Worm (Caenorhabditis elegans): ENCODE measurements around the gene H40L08.9.

- TF ChIP-seq ceh-31 (tag; optimal IDR thresholded peaks at IDR 0.05) (peak; percentile 84), hlh-8 (tag; optimal IDR thresholded peaks at IDR 0.05) (peak; percentile 49), ceh-14 (tag; optimal IDR thresholded peaks at IDR 0.05) (peak; percentile 33), sox-4 (tag; optimal IDR thresholded peaks at IDR 0.05) (no peak), hlh-13 (GFP tag; optimal IDR thresholded peaks at IDR 0.05) (no peak), ref-2 (tag; optimal IDR thresholded peaks at IDR 0.05) (peak; percentile 76)
These were observed 35.7 kb downstream of the H40L08.9 start, which contains the start of gene C18B12.4 for ce11 chrX:15040552-15041080.

Data from whole organism, late embryonic.